Fruit fly (Drosophila melanogaster) whole organism, embryonic: ENCODE data around the gene CG14995.
A peak's percentile ranks its signal among the peaks of the same experiment; 100 is the strongest.

Experiments used
- Adf1 ChIP-seq: fragments of 200-800 bp; sonication (Bioruptor generic); IDR thresholded peaks from 2 replicates; pipeline ENCODE4 v1.3.6; 2022; ENCODE audit warnings: missing biosample characterization, missing genetic modification characterization
- Bgb ChIP-seq: fragments of 200-800 bp; sonication (Bioruptor generic); IDR thresholded peaks from 2 replicates; pipeline ENCODE4 v1.3.6; 2022; ENCODE audit warnings: missing biosample characterization, missing genetic modification characterization; ENCODE audit not compliant: partially characterized antibody
- Blimp-1 ChIP-seq: fragments of 200-800 bp; sonication (Bioruptor generic); optimal IDR thresholded peaks from 3 replicates; lab custom pipeline; 2018; ENCODE audit warnings: missing biosample characterization, missing genetic modification characterization, mild to moderate bottlenecking, moderate library complexity, missing genetic modification reagents
- CG10543 ChIP-seq: fragments of 200-800 bp; sonication (Bioruptor generic); optimal IDR thresholded peaks from 3 replicates; lab custom pipeline; 2017; ENCODE audit warnings: missing biosample characterization, mild to moderate bottlenecking, missing genetic modification characterization, moderate library complexity
- CG10979 ChIP-seq: fragments of 200-800 bp; sonication (Bioruptor generic); optimal IDR thresholded peaks from 2 replicates; lab custom pipeline; 2018; ENCODE audit warnings: missing biosample characterization, mild to moderate bottlenecking, missing genetic modification characterization, moderate library complexity
- CG11093 ChIP-seq: fragments of 200-800 bp; sonication (Bioruptor generic); IDR thresholded peaks from 3 replicates; pipeline ENCODE4 v1.3.6; 2022; ENCODE audit warnings: missing biosample characterization, missing genetic modification characterization
- CG13624 ChIP-seq: fragments of 200-800 bp; sonication (Bioruptor generic); optimal IDR thresholded peaks from 2 replicates; lab custom pipeline; 2016; ENCODE audit warnings: missing biosample characterization, missing genetic modification characterization
- CG16815 ChIP-seq: fragments of 200-800 bp; sonication (Bioruptor generic); optimal IDR thresholded peaks from 3 replicates; lab custom pipeline; 2017; ENCODE audit warnings: missing biosample characterization, mild to moderate bottlenecking, missing genetic modification characterization
- CG17186 ChIP-seq: fragments of 200-800 bp; sonication (Bioruptor generic); optimal IDR thresholded peaks from 3 replicates; lab custom pipeline; 2017; ENCODE audit warnings: missing biosample characterization, missing genetic modification reagents, missing genetic modification characterization
- CG2875 ChIP-seq: fragments of 200-800 bp; sonication (Bioruptor generic); optimal IDR thresholded peaks from 2 replicates; lab custom pipeline; 2017; ENCODE audit warnings: missing biosample characterization, mild to moderate bottlenecking, missing genetic modification characterization, missing genetic modification reagents
- CG33557 ChIP-seq: fragments of 200-800 bp; sonication (Bioruptor generic); optimal IDR thresholded peaks from 2 replicates; lab custom pipeline; 2019; ENCODE audit warnings: missing biosample characterization, mild to moderate bottlenecking, missing genetic modification characterization, moderate library complexity
- CG4282 ChIP-seq: fragments of 200-800 bp; sonication (Bioruptor generic); optimal IDR thresholded peaks from 2 replicates; lab custom pipeline; 2016; ENCODE audit warnings: missing biosample characterization, missing genetic modification characterization
- CG6175 ChIP-seq: fragments of 200-800 bp; sonication (Bioruptor generic); IDR thresholded peaks from 3 replicates; pipeline ENCODE4 v1.3.6; 2022; ENCODE audit warnings: missing biosample characterization, missing genetic modification characterization
- CG6689 ChIP-seq: fragments of 200-800 bp; sonication (Bioruptor generic); IDR thresholded peaks from 2 replicates; pipeline ENCODE4 v1.3.6; 2022; ENCODE audit warnings: missing biosample characterization, missing genetic modification characterization
- CG7786 ChIP-seq: fragments of 200-800 bp; sonication (Bioruptor generic); optimal IDR thresholded peaks from 2 replicates; lab custom pipeline; 2016; ENCODE audit warnings: missing biosample characterization, missing genetic modification characterization
- Deaf1 ChIP-seq: fragments of 200-800 bp; optimal IDR thresholded peaks from 3 replicates; lab custom pipeline; 2019; ENCODE audit warnings: missing biosample characterization, mild to moderate bottlenecking, missing genetic modification characterization, moderate library complexity
- Dp ChIP-seq: fragments of 200-800 bp; sonication (Bioruptor generic); optimal IDR thresholded peaks from 2 replicates; lab custom pipeline; 2018; ENCODE audit warnings: missing biosample characterization, mild to moderate bottlenecking, missing genetic modification characterization, moderate library complexity
- ERR ChIP-seq: fragments of 200-800 bp; sonication (Bioruptor generic); optimal IDR thresholded peaks from 2 replicates; lab custom pipeline; 2016; ENCODE audit warnings: missing biosample characterization, missing genetic modification characterization
- Ets65A ChIP-seq: fragments of 200-800 bp; sonication (Bioruptor generic); peaks from one replicate; lab custom pipeline; 2016; ENCODE audit warnings: missing biosample characterization, missing genetic modification characterization
- Fer3 ChIP-seq: fragments of 200-800 bp; sonication (Bioruptor generic); optimal IDR thresholded peaks from 2 replicates; lab custom pipeline; 2018; ENCODE audit warnings: missing biosample characterization, mild to moderate bottlenecking, missing genetic modification characterization, moderate library complexity
- HLH4C ChIP-seq: fragments of 200-800 bp; sonication (Bioruptor generic); IDR thresholded peaks from 3 replicates; pipeline ENCODE4 v1.3.6; 2022; ENCODE audit warnings: missing biosample characterization, missing genetic modification characterization; ENCODE audit not compliant: partially characterized antibody
- Lpt ChIP-seq: fragments of >200 bp; optimal IDR thresholded peaks from 2 replicates; lab custom pipeline; 2018; ENCODE audit warnings: missing biosample characterization, missing genetic modification characterization
- Nf-YA ChIP-seq: fragments of 200-800 bp; sonication (Bioruptor generic); IDR thresholded peaks from 2 replicates; pipeline ENCODE4 v1.3.6; 2022; ENCODE audit warnings: missing biosample characterization, missing genetic modification characterization
- Scr ChIP-seq: fragments of 200-800 bp; sonication (Bioruptor generic); IDR thresholded peaks from 2 replicates; pipeline ENCODE4 v1.3.6; 2022; ENCODE audit warnings: missing biosample characterization, missing genetic modification characterization; ENCODE audit not compliant: partially characterized antibody
- Six4 ChIP-seq: fragments of 200-800 bp; sonication (Bioruptor generic); optimal IDR thresholded peaks from 2 replicates; lab custom pipeline; 2016; ENCODE audit warnings: missing biosample characterization, missing genetic modification characterization
- Spps ChIP-seq: fragments of 200-800 bp; sonication (Bioruptor generic); optimal IDR thresholded peaks from 2 replicates; lab custom pipeline; 2018; ENCODE audit warnings: missing biosample characterization, mild to moderate bottlenecking, missing genetic modification characterization
- Sry-β ChIP-seq: fragments of 200-800 bp; sonication (Bioruptor generic); optimal IDR thresholded peaks from 2 replicates; lab custom pipeline; 2018; ENCODE audit warnings: missing biosample characterization, mild to moderate bottlenecking, missing genetic modification characterization, moderate library complexity
- Usf ChIP-seq: fragments of 200-800 bp; sonication (Bioruptor generic); optimal IDR thresholded peaks from 2 replicates; lab custom pipeline; 2017; ENCODE audit warnings: missing genotype, missing biosample characterization, missing genetic modification characterization
- ase ChIP-seq: fragments of 200-800 bp; sonication (Bioruptor generic); IDR thresholded peaks from 3 replicates; pipeline ENCODE4 v1.3.6; 2022; ENCODE audit warnings: missing biosample characterization, missing genetic modification characterization
- cg ChIP-seq: fragments of 200-800 bp; sonication (Bioruptor generic); optimal IDR thresholded peaks from 3 replicates; lab custom pipeline; 2019; ENCODE audit warnings: missing biosample characterization, mild to moderate bottlenecking, missing genetic modification characterization, moderate library complexity
- dimm ChIP-seq: fragments of 200-800 bp; sonication (Bioruptor generic); IDR thresholded peaks from 2 replicates; pipeline ENCODE4 v1.3.6; 2022; ENCODE audit warnings: missing biosample characterization, missing genetic modification characterization
- dm ChIP-seq: fragments of 200-800 bp; sonication (Bioruptor generic); optimal IDR thresholded peaks from 3 replicates; lab custom pipeline; 2016; ENCODE audit warnings: missing biosample characterization, missing genetic modification characterization
- dmrt11E ChIP-seq: fragments of 200-800 bp; sonication (Bioruptor generic); optimal IDR thresholded peaks from 3 replicates; lab custom pipeline; 2018; ENCODE audit warnings: missing biosample characterization, mild to moderate bottlenecking, missing genetic modification characterization, moderate library complexity
- dmrt99B ChIP-seq: fragments of 200-800 bp; sonication (Bioruptor generic); optimal IDR thresholded peaks from 2 replicates; lab custom pipeline; 2018; ENCODE audit warnings: missing biosample characterization, mild to moderate bottlenecking, missing genetic modification characterization, moderate library complexity
- exex ChIP-seq: fragments of 200-800 bp; sonication (Bioruptor generic); optimal IDR thresholded peaks from 4 replicates; lab custom pipeline; 2018; ENCODE audit warnings: missing biosample characterization, mild to moderate bottlenecking, missing genetic modification characterization, moderate library complexity
- fu2 ChIP-seq: fragments of 200-800 bp; sonication (Bioruptor generic); optimal IDR thresholded peaks from 2 replicates; lab custom pipeline; 2016; ENCODE audit warnings: missing biosample characterization, missing genetic modification characterization
- gem ChIP-seq: fragments of 200-800 bp; sonication (Bioruptor generic); optimal IDR thresholded peaks from 2 replicates; lab custom pipeline; 2019; ENCODE audit warnings: missing biosample characterization, mild to moderate bottlenecking, missing genetic modification characterization, moderate library complexity
- hth ChIP-seq: fragments of >200 bp; optimal IDR thresholded peaks from 2 replicates; lab custom pipeline; 2017; ENCODE audit warnings: inconsistent platforms
- insv ChIP-seq, 2 experiments: fragments of 200-800 bp; sonication (Bioruptor generic); optimal IDR thresholded peaks; 3 replicates each; lab custom pipeline; 2016 to 2018; ENCODE audit warnings: missing biosample characterization in 2 of 2, missing genetic modification characterization in 2 of 2
- lmd ChIP-seq: fragments of 200-800 bp; sonication (Bioruptor generic); IDR thresholded peaks from 2 replicates; pipeline ENCODE4 v1.3.6; 2022; ENCODE audit warnings: missing biosample characterization, missing genetic modification characterization
- lov ChIP-seq, 2 experiments: fragments of 200-800 bp in 1 of 2; fragments of >200 bp in 1 of 2; sonication (Bioruptor generic) in 1 of 2; IDR thresholded peaks in 1 of 2; optimal IDR thresholded peaks in 1 of 2; 2 replicates in 1 of 2; 3 replicates in 1 of 2; pipeline versions ENCODE4 v1.3.6 to Lab custom; 2017 to 2022; ENCODE audit warnings: missing biosample characterization in 1 of 2, missing genetic modification characterization in 1 of 2
- org-1 ChIP-seq: fragments of 200-800 bp; sonication (Bioruptor generic); optimal IDR thresholded peaks from 2 replicates; lab custom pipeline; 2017; ENCODE audit warnings: missing biosample characterization, missing genetic modification characterization
- p53 ChIP-seq: fragments of 200-800 bp; sonication (Bioruptor generic); optimal IDR thresholded peaks from 2 replicates; lab custom pipeline; 2016; ENCODE audit warnings: missing biosample characterization, missing genetic modification characterization
- ranshi ChIP-seq: fragments of 200-800 bp; sonication (Bioruptor generic); IDR thresholded peaks from 2 replicates; pipeline ENCODE4 v1.3.6; 2022; ENCODE audit warnings: missing biosample characterization, missing genetic modification characterization
- seq ChIP-seq: fragments of 200-800 bp; sonication (Bioruptor generic); IDR thresholded peaks from 2 replicates; pipeline ENCODE4 v1.3.6; 2022; ENCODE audit warnings: missing biosample characterization, missing genetic modification characterization
- sim ChIP-seq: fragments of 200-800 bp; sonication (Bioruptor generic); IDR thresholded peaks from 2 replicates; pipeline ENCODE4 v1.3.6; 2022; ENCODE audit warnings: missing biosample characterization, missing genetic modification characterization
- sima ChIP-seq: fragments of 200-800 bp; sonication (Bioruptor generic); optimal IDR thresholded peaks from 2 replicates; lab custom pipeline; 2016; ENCODE audit warnings: missing biosample characterization, missing genetic modification characterization
- sqz ChIP-seq: fragments of 200-800 bp; sonication (Bioruptor generic); optimal IDR thresholded peaks from 3 replicates; lab custom pipeline; 2018; ENCODE audit warnings: missing biosample characterization, mild to moderate bottlenecking, missing genetic modification characterization
- trh ChIP-seq: fragments of 200-800 bp; sonication (Bioruptor generic); optimal IDR thresholded peaks from 2 replicates; lab custom pipeline; 2016; ENCODE audit warnings: missing biosample characterization, missing genetic modification characterization
- unc-4 ChIP-seq: fragments of 200-800 bp; sonication (Bioruptor generic); IDR thresholded peaks from 2 replicates; pipeline ENCODE4 v1.3.6; 2022; ENCODE audit warnings: missing biosample characterization, missing genetic modification characterization; ENCODE audit not compliant: partially characterized antibody
- usp ChIP-seq: fragments of >200 bp; optimal IDR thresholded peaks from 2 replicates; lab custom pipeline; 2017; ENCODE audit warnings: missing biosample characterization, missing genetic modification characterization

The CG14995 gene

dm6 chr3L:4071561-4072049 is 31.5 kb downstream of the CG14995 start, which contains the start of gene wit (continued):
- peak; percentile 45; the same call in 1 of the 2 replicates for TF ChIP-seq Adf1 (GFP tag; lab: Robert Waterston, UW)
- no peak for TF ChIP-seq HLH4C (GFP tag; lab: Robert Waterston, UW)
- TF ChIP-seq Deaf1 (tag; lab: Kevin White, UChicago) = peak; percentile 30
- TF ChIP-seq Sry-β (GFP tag; lab: Kevin White, UChicago) = no peak
- TF ChIP-seq Fer3 = no peak
- peak; percentile 31 for TF ChIP-seq org-1 (GFP tag; lab: Kevin White, UChicago)
- no peak for TF ChIP-seq exex
- TF ChIP-seq Dp = peak; percentile 6
- peak; percentile 4 for TF ChIP-seq CG10543 (GFP tag; lab: Kevin White, UChicago)
- TF ChIP-seq dmrt11E (tag; lab: Kevin White, UChicago) = no peak
- TF ChIP-seq Scr (GFP tag; lab: Robert Waterston, UW) = peak; percentile 28
- TF ChIP-seq sima (GFP tag; lab: Kevin White, UChicago) = no peak
- TF ChIP-seq sqz = peak; percentile 53
- TF ChIP-seq CG11093 (GFP tag; lab: Robert Waterston, UW) = no peak
- TF ChIP-seq hth (lab: Kevin White, UChicago) = no peak
- no peak for TF ChIP-seq dmrt99B (tag; lab: Kevin White, UChicago)
- no peak for TF ChIP-seq CG10979 (tag; lab: Kevin White, UChicago)
- TF ChIP-seq unc-4 (GFP tag; lab: Robert Waterston, UW) = peak; percentile 58
- TF ChIP-seq p53 = no peak
- peak; percentile 31 for TF ChIP-seq CG7786 (GFP tag; lab: Kevin White, UChicago)
- no peak for TF ChIP-seq Six4 (GFP tag; lab: Kevin White, UChicago)
- TF ChIP-seq trh (GFP tag; lab: Kevin White, UChicago) = no peak
- no peak for TF ChIP-seq CG6175 (GFP tag; lab: Robert Waterston, UW)
- TF ChIP-seq Bgb (GFP tag; lab: Robert Waterston, UW) = peak; percentile 49
- TF ChIP-seq Lpt (GFP tag; lab: Kevin White, UChicago) = no peak
- TF ChIP-seq dm (GFP tag; lab: Kevin White, UChicago) = no peak
- TF ChIP-seq ranshi = peak; percentile 11; the same call in 1 of the 2 replicates
- no peak for TF ChIP-seq cg (GFP tag; lab: Kevin White, UChicago)
- no peak for TF ChIP-seq lov (optimal IDR thresholded peaks at IDR 0.05; lab: Kevin White, UChicago)
- TF ChIP-seq lov (GFP tag; IDR thresholded peaks at IDR 0.05; lab: Robert Waterston, UW) = no peak
- TF ChIP-seq Spps (tag; lab: Kevin White, UChicago) = no peak
- TF ChIP-seq CG17186 (GFP tag; lab: Kevin White, UChicago) = no peak
- TF ChIP-seq Usf (GFP tag; lab: Kevin White, UChicago) = no peak
- no peak for TF ChIP-seq fu2 (GFP tag; lab: Kevin White, UChicago)
- TF ChIP-seq Blimp-1 (GFP tag; lab: Kevin White, UChicago) = no peak
- TF ChIP-seq lmd (GFP tag; lab: Robert Waterston, UW) = no peak
- no peak for TF ChIP-seq CG16815
- no peak for TF ChIP-seq Nf-YA (GFP tag; lab: Robert Waterston, UW)
- TF ChIP-seq dimm (GFP tag; lab: Robert Waterston, UW) = no peak
- TF ChIP-seq Ets65A = peak; percentile 80
- TF ChIP-seq CG2875 = peak; percentile 40
- TF ChIP-seq ERR = no peak
- TF ChIP-seq seq (GFP tag; lab: Robert Waterston, UW) = no peak
- TF ChIP-seq CG4282 (GFP tag; lab: Kevin White, UChicago) = no peak
- no peak for TF ChIP-seq CG13624 (GFP tag; lab: Kevin White, UChicago)
- TF ChIP-seq CG33557 (GFP tag; lab: Kevin White, UChicago) = no peak
- peak; percentile 18 for TF ChIP-seq gem (tag; lab: Kevin White, UChicago)
- no peak for TF ChIP-seq insv (GFP tag; optimal IDR thresholded peaks at IDR 0.05; lab: Kevin White, UChicago)
- no peak for TF ChIP-seq usp (GFP tag; lab: Kevin White, UChicago)
- no peak for TF ChIP-seq CG6689 (GFP tag; lab: Robert Waterston, UW)
- no peak for TF ChIP-seq ase (GFP tag; lab: Robert Waterston, UW)
- TF ChIP-seq sim (GFP tag; lab: Robert Waterston, UW) = no peak
